Worm (Caenorhabditis elegans) whole organism, midembryonic: ENCODE data around the gene C16C8.20.
"Not testable (repeated sequence)": the region's sequence is repeated elsewhere in the genome, so short reads cannot be mapped to it uniquely, and the experiment has no call there.

ENCODE experiments used
- T22C8.4 ChIP-seq: fragments of 200-800 bp; sonication (Bioruptor generic); IDR thresholded peaks from 2 replicates; pipeline ENCODE4 v1.3.6; 2022; ENCODE audit warnings: missing genetic modification characterization, missing compliant biosample characterization
- cog-1 ChIP-seq: sonication (generic microtip); optimal IDR thresholded peaks from 2 replicates; lab custom pipeline; 2016; ENCODE audit warnings: missing genetic modification characterization, missing compliant biosample characterization
- flt-1 ChIP-seq: fragments of 200-800 bp; sonication (Bioruptor generic); IDR thresholded peaks from 2 replicates; pipeline ENCODE4 v1.3.6; 2022; ENCODE audit warnings: missing genetic modification characterization, missing compliant biosample characterization
- klf-2 ChIP-seq: fragments of 200-800 bp; sonication (Bioruptor generic); conservative IDR thresholded peaks from 2 replicates; pipeline ENCODE4 v1.3.6; 2022; ENCODE audit warnings: missing genetic modification reagents, missing genetic modification characterization, missing compliant biosample characterization
- med-1 ChIP-seq: sonication (generic microtip); optimal IDR thresholded peaks from 2 replicates; lab custom pipeline; 2017; ENCODE audit warnings: missing genetic modification characterization, mild to moderate bottlenecking, missing compliant biosample characterization, antibody characterized with exemption, missing genetic modification reagents; ENCODE audit not compliant: insufficient read depth
- ref-1 ChIP-seq: fragments of 200-800 bp; sonication (Bioruptor generic); conservative IDR thresholded peaks from 2 replicates; pipeline ENCODE4 v1.3.6; 2022; ENCODE audit warnings: missing genetic modification reagents, missing genetic modification characterization, missing compliant biosample characterization
- tab-1 ChIP-seq: fragments of 200-800 bp; sonication (Bioruptor generic); IDR thresholded peaks from 2 replicates; pipeline ENCODE4 v1.3.6; 2022; ENCODE audit warnings: missing genetic modification characterization, missing compliant biosample characterization
- ztf-23 ChIP-seq: fragments of 200-800 bp; sonication (Bioruptor generic); IDR thresholded peaks from 2 replicates; pipeline ENCODE4 v1.3.6; 2022; ENCODE audit warnings: missing genetic modification reagents, missing genetic modification characterization, missing compliant biosample characterization
- ztf-29 ChIP-seq: fragments of 200-800 bp; sonication (Bioruptor generic); IDR thresholded peaks from 2 replicates; pipeline ENCODE4 v1.3.6; 2022; ENCODE audit warnings: missing genetic modification reagents, missing genetic modification characterization, missing compliant biosample characterization

Gene C16C8.20

DNA sequence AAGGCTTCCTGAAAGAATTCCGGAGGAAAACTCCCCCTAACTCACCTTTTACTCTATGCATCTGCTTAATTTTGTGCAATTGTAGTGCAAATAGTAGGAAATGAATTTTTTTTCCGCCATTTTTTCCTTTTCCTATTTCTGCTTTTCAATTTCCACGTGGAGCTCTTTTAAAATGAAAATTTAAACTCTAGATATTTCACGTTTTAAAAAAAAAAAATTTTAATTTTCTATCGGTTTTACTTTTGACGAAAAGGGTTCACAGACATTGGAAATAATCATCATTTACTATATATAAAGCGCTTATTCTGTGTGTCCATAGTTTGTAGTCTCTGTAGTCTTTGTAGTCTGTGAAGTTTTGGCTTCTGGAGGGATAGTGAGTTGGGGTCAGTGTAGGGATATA is 34.8 kb downstream of the C16C8.20 start, which contains the start of gene Y49F6B.8:
Gene Y49F6B.8, minus strand, starts transcription at position 101 of the 400 bp plus-strand sequence.
- TF ChIP-seq med-1 (GFP tag; lab: Kevin White, UChicago) (no peak), tab-1 (GFP tag; lab: Robert Waterston, UW) (no peak), klf-2 (no peak), cog-1 (tag; lab: Kevin White, UChicago) (no peak), T22C8.4 (GFP tag; lab: Robert Waterston, UW) (no peak), ztf-23 (GFP tag; lab: Robert Waterston, UW) (no peak), ztf-29 (GFP tag; lab: Robert Waterston, UW) (no peak), ref-1 (no peak), flt-1 (GFP tag; lab: Robert Waterston, UW) (no peak)

- TF ChIP-seq flt-1 (GFP tag; lab: Robert Waterston, UW) (peak; percentile 67; the same call in 1 of the 2 replicates), med-1 (GFP tag; lab: Kevin White, UChicago) (no peak), klf-2 (0 out of 2 replicates have a peak, but pooled peaks have one; percentile 45), cog-1 (tag; lab: Kevin White, UChicago) (peak; percentile 39), ztf-23 (GFP tag; lab: Robert Waterston, UW) (peak; percentile 74)
Observed at ce11 chrII:3482231-3482630, 35.5 kb downstream of the C16C8.20 start, which contains the start of gene smu-2. smu-2 (plus strand) TSS chrII:3482408.

ce11 chrII:3490797-3491196 is 44.0 kb downstream of the C16C8.20 start, which contains the start of gene fbxb-112:
fbxb-112 (plus strand) TSS chrII:3491097.
- TF ChIP-seq klf-2; med-1 (GFP tag; lab: Kevin White, UChicago); flt-1 (GFP tag; lab: Robert Waterston, UW): not testable (repeated sequence)
